Fruit fly (Drosophila melanogaster): ENCODE data around the gene CG33116.

CG33116 gene

DNA sequence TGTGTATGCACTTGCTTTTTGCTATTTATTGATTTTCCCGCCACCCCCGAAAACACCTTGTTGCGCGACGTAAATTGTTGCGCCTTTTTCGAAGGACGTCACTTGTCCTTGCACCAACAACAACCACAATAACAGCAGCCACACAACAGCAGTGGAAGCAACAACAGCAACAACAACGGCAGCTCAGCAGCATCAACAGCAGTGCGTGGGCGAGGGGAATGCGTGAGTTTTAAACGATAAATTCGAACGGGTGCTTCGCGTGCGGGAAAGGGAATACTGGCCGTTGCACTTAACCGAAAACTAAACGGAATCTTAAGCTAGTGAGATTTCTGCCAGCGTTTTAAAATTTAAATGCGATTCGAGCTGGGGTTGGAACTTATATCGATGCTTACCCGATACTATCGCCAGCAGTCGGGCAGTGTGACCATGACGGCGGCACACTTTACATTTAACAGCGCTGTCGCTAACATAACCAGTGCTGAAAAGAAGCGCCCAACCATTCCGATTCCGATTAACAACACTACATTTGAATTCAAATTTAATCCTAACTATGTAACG lies 24.8 kb upstream of the CG33116 start, which contains the start of gene cyst (continued):
- TF ChIP-seq hb (GFP tag; IDR thresholded peaks at IDR 0.05; ENCODE audit: partially characterized antibody) (peak; percentile 94), sima (GFP tag; optimal IDR thresholded peaks at IDR 0.05) (no peak), CG34376 (GFP tag; optimal IDR thresholded peaks at IDR 0.05) (no peak), klu (GFP tag; IDR thresholded peaks at IDR 0.05) (peak; percentile 46; the same call in 1 of the 2 replicates), mld (GFP tag; IDR thresholded peaks at IDR 0.05; ENCODE audit: partially characterized antibody) (peak; percentile 92), fd3F (GFP tag; optimal IDR thresholded peaks at IDR 0.05) (no peak), usp (GFP tag; optimal IDR thresholded peaks at IDR 0.05) (no peak), CG31441 (GFP tag; IDR thresholded peaks at IDR 0.05) (no peak), grn (GFP tag; optimal IDR thresholded peaks at IDR 0.05) (no peak), ato (GFP tag; IDR thresholded peaks at IDR 0.05; ENCODE audit: partially characterized antibody) (peak; percentile 94), Dip2 (GFP tag; IDR thresholded peaks at IDR 0.05) (no peak), lola (GFP tag; optimal IDR thresholded peaks at IDR 0.05) (no peak), CG18262 (tag; optimal IDR thresholded peaks at IDR 0.05) (no peak), Poxn (GFP tag; IDR thresholded peaks at IDR 0.05) (no peak), CG15073 (GFP tag; optimal IDR thresholded peaks at IDR 0.05) (no peak), CG13424 (tag; optimal IDR thresholded peaks at IDR 0.05) (no peak), CG2202 (tag; optimal IDR thresholded peaks at IDR 0.05) (no peak), Doc3 (GFP tag; IDR thresholded peaks at IDR 0.05; ENCODE audit: partially characterized antibody) (peak; percentile 92), sr (GFP tag; IDR thresholded peaks at IDR 0.05) (peak; percentile 60; the same call in 1 of the 3 replicates), Hsf (GFP tag; optimal IDR thresholded peaks at IDR 0.05) (peak; percentile 18), TFAM (GFP tag; optimal IDR thresholded peaks at IDR 0.05) (no peak), CG11398 (GFP tag; optimal IDR thresholded peaks at IDR 0.05) (no peak), phol (tag; optimal IDR thresholded peaks at IDR 0.05) (peak; percentile 51), CG13775 (GFP tag; optimal IDR thresholded peaks at IDR 0.05) (no peak), CG4707 (GFP tag; optimal IDR thresholded peaks at IDR 0.05) (no peak), nau (GFP tag; optimal IDR thresholded peaks at IDR 0.05) (no peak), CG10147 (GFP tag; optimal IDR thresholded peaks at IDR 0.05) (no peak), CG2120 (GFP tag; optimal IDR thresholded peaks at IDR 0.05) (peak; percentile 69), Pdp1 (GFP tag; optimal IDR thresholded peaks at IDR 0.05) (peak in 1 of 2 experiments; percentile 17), CG12391 (tag; optimal IDR thresholded peaks at IDR 0.05) (peak; percentile 7), CG9437 (GFP tag; optimal IDR thresholded peaks at IDR 0.05) (no peak), sens-2 (GFP tag; IDR thresholded peaks at IDR 0.05) (no peak), pnt (GFP tag; optimal IDR thresholded peaks at IDR 0.05) (no peak), Dbx (GFP tag; IDR thresholded peaks at IDR 0.05) (peak; percentile 68; the same call in 1 of the 3 replicates), CG7987 (GFP tag; optimal IDR thresholded peaks at IDR 0.05) (no peak), CG12744 (GFP tag; optimal IDR thresholded peaks at IDR 0.05) (no peak), jumu (GFP tag; optimal IDR thresholded peaks at IDR 0.05) (peak; percentile 42), CG6765 (GFP tag; optimal IDR thresholded peaks at IDR 0.05) (no peak), lmd (GFP tag; IDR thresholded peaks at IDR 0.05) (no peak; the same call in 1 of the 2 replicates), CG9876 (GFP tag; optimal IDR thresholded peaks at IDR 0.05) (no peak), CG15514 (GFP tag; optimal IDR thresholded peaks at IDR 0.05) (peak; percentile 83), zf30C (GFP tag; optimal IDR thresholded peaks at IDR 0.05) (no peak), CG30403 (GFP tag; optimal IDR thresholded peaks at IDR 0.05) (peak; percentile 43), nerfin-2 (GFP tag; IDR thresholded peaks at IDR 0.05; ENCODE audit: partially characterized antibody) (peak; percentile 90), CG7556 (GFP tag; optimal IDR thresholded peaks at IDR 0.05) (no peak), CG7786 (GFP tag; optimal IDR thresholded peaks at IDR 0.05) (peak; percentile 1), wor (GFP tag; IDR thresholded peaks at IDR 0.05) (no peak), CG4854 (GFP tag; optimal IDR thresholded peaks at IDR 0.05) (no peak), Bteb2 (GFP tag; optimal IDR thresholded peaks at IDR 0.05) (peak; percentile 2), dmrt99B (tag; optimal IDR thresholded peaks at IDR 0.05) (no peak)
